Fruit fly (Drosophila melanogaster): ENCODE data around the gene Trx2.

dm6 chr2L:9565387-9565786 lies 47.6 kb upstream of the Trx2 start, which contains the start of gene CG46468:
- TF ChIP-seq lola (GFP tag; optimal IDR thresholded peaks at IDR 0.05) = no peak
- no peak for TF ChIP-seq usp (GFP tag; optimal IDR thresholded peaks at IDR 0.05)
- no peak for TF ChIP-seq brk (GFP tag; optimal IDR thresholded peaks at IDR 0.05)
- TF ChIP-seq Hr78 (GFP tag; optimal IDR thresholded peaks at IDR 0.05) = no peak
- no peak for TF ChIP-seq dsf (GFP tag; optimal IDR thresholded peaks at IDR 0.05; ENCODE audit: borderline replicate concordance)
